Worm (Caenorhabditis elegans): Measurements from ENCODE around the gene rme-6.

Gene rme-6

DNA sequence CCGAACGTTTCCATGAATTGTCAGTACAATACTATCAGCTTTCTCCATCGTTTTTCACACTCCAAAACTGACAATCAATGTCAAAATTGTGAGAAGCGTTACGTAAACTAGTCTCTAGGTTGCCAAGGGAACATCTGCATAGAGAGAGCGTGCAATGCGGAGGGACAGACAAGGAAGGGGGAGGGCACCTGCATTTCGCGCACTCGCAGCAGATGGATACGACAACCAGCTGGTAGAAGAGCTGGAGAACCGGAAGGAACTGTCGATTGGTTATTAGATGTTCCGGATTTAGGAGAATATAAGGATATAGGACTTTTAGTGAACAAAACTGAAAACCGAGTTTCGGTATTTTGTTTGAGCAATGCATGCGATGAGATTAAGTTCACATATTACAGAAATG lies 28.0 kb upstream of the rme-6 start, which contains the start of gene mksr-1:
mksr-1 (minus strand) TSS at position 144 of the 400 bp plus-strand sequence.
- 0 out of 2 replicates have a peak, but pooled peaks have one; percentile 12 for TF ChIP-seq zfh-2 (GFP tag; conservative IDR thresholded peaks at IDR 0.05)
- TF ChIP-seq lin-26 (GFP tag; IDR thresholded peaks at IDR 0.05): no peak
- TF ChIP-seq egrh-3 (GFP tag; IDR thresholded peaks at IDR 0.05): 0 out of 2 replicates have a peak, but pooled peaks have one; percentile 16

DNA sequence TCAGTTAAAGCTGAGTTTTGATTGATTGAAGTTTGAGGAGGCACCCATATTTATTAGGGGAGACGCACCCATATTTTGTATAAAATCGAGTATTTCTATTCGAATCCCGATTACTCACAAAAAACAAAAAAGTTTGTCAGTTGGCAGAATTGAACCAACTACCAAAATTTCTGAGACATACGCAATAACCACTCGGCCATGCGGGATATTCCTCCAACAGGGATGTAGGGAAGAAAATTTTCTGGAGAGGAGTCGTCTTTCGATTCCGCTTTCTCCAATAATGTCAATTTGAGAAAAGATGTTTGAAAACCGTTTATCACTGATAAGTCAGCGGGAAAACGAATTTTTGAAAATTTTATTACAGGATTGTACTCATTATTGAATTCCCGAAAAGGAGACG lies 26.4 kb upstream of the rme-6 start:
- 0 out of 2 replicates have a peak, but pooled peaks have one; percentile 27 for TF ChIP-seq ztf-25 (GFP tag; IDR thresholded peaks at IDR 0.05)
- TF ChIP-seq rcor-1 (GFP tag; IDR thresholded peaks at IDR 0.05): peak; percentile 44; the same call in 1 of the 2 replicates
- TF ChIP-seq B0261.1 (tag; optimal IDR thresholded peaks at IDR 0.05): peak; percentile 55
- peak; percentile 68; the same call in 1 of the 2 replicates for TF ChIP-seq Y56A3A.18 (GFP tag; IDR thresholded peaks at IDR 0.05)
- TF ChIP-seq dox-1 (GFP tag; IDR thresholded peaks at IDR 0.05): peak; percentile 66
- TF ChIP-seq nfyb-1 (GFP tag; IDR thresholded peaks at IDR 0.05): peak; percentile 45; the same call in 1 of the 2 replicates
- TF ChIP-seq lin-26 (GFP tag; IDR thresholded peaks at IDR 0.05): peak; percentile 71
- peak; percentile 80 for TF ChIP-seq tbp1 (GFP tag; optimal IDR thresholded peaks at IDR 0.05)
- peak; percentile 31 for TF ChIP-seq rpc-1 (optimal IDR thresholded peaks at IDR 0.05)
- TF ChIP-seq rpc-1 (tag; optimal IDR thresholded peaks at IDR 0.05): peak; percentile 58
- peak; percentile 61; the same call in 1 of the 2 replicates for TF ChIP-seq hmg-1.2 (GFP tag; IDR thresholded peaks at IDR 0.05)

DNA sequence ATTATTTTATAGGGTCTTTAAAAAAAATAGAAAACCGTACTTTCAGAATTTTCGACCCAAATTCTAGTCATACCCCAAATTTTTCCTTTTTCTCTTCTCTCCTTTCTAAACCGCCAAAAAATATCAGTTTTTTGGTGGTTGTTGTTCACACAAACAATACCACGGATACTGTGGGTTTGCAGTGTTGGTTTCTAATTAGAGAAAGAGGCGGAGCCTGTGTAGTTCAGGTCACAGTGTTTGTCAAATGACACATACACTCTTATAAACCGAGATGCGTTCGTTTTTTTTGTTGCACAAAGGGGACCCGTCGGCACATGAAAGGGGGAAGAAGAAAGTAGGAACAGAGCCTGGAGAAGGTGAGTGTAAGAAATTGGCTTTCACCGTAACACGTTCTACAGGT lies 24.8 kb upstream of the rme-6 start, which contains the start of gene lim-6:
lim-6 (plus strand) TSS at position 301 of the 400 bp plus-strand sequence.
- no peak for TF ChIP-seq bed-1 (GFP tag; IDR thresholded peaks at IDR 0.05)
- TF ChIP-seq lin-40 (tag; optimal IDR thresholded peaks at IDR 0.05): no peak
- no peak for TF ChIP-seq him-1 (tag; optimal IDR thresholded peaks at IDR 0.05)
- TF ChIP-seq lin-26 (GFP tag; IDR thresholded peaks at IDR 0.05): no peak
- TF ChIP-seq sea-2 (GFP tag; IDR thresholded peaks at IDR 0.05): no peak
- no peak for TF ChIP-seq pbrm-1 (GFP tag; IDR thresholded peaks at IDR 0.05)
- no peak for TF ChIP-seq T26A5.8 (tag; optimal IDR thresholded peaks at IDR 0.05)
- TF ChIP-seq lin-35 (GFP tag; optimal IDR thresholded peaks at IDR 0.05): no peak
- no peak for TF ChIP-seq ceh-58 (GFP tag; IDR thresholded peaks at IDR 0.05)
- TF ChIP-seq B0035.1 (tag; optimal IDR thresholded peaks at IDR 0.05): no peak
- no peak for TF ChIP-seq hmg-1.2 (GFP tag; IDR thresholded peaks at IDR 0.05)
- TF ChIP-seq let-526 (GFP tag; IDR thresholded peaks at IDR 0.05): no peak
- TF ChIP-seq nhr-120 (GFP tag; IDR thresholded peaks at IDR 0.05): no peak

DNA sequence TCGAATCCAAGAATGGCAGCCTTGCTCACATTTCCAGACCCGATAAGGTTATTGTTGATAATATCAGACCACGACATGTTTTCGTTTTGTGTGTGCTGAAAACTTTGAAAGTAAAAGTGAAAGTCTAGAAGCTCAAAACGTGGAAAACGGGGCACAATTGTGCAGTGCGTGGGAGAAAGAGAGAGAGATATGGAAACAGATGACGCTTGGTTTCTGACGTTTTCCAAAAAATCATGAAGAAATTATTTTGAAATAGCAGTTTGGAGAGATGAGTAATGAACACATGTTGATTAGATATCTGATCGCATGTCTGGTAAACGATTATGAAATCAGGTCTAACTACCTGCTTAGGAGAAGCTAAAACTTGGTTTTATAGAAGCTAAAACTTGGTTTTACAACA lies 16.4 kb upstream of the rme-6 start, which contains the start of gene pfn-3:
pfn-3 (minus strand) TSS at position 101 of the 400 bp plus-strand sequence.
- TF ChIP-seq cebp-1 (GFP tag; IDR thresholded peaks at IDR 0.05) (no peak), cebp-1 (tag; optimal IDR thresholded peaks at IDR 0.05) (peak; percentile 41), F22D6.2 (tag; optimal IDR thresholded peaks at IDR 0.05) (no peak)

DNA sequence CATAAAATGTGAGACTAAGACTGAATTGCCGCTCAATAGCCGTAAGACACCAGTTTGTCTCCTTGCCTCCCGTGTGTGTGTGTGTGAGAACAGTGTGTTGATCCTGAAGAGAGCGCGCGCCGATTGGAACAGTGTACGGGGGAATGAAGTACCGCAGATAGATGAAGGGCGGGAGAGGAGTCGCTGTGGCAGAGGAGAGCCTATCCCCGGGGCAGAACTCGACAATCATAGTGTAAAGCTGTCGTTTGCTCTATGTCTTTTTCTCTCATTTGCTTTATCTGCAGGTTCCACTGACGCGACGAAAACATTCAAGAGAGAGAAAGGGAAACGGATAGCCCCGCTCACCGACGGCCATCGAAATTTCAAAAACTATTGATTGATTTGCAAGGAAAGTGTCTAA lies 15.0 kb upstream of the rme-6 start:
- no peak for TF ChIP-seq xnd-1 (tag; optimal IDR thresholded peaks at IDR 0.05)
- TF ChIP-seq F57C9.4 (tag; optimal IDR thresholded peaks at IDR 0.05): no peak
- TF ChIP-seq hsf-1 (GFP tag; IDR thresholded peaks at IDR 0.05): no peak
- TF ChIP-seq B0336.3 (GFP tag; IDR thresholded peaks at IDR 0.05): no peak
- no peak for TF ChIP-seq ztf-22 (GFP tag; optimal IDR thresholded peaks at IDR 0.05)
- peak; percentile 59 for TF ChIP-seq zfh-2 (GFP tag; conservative IDR thresholded peaks at IDR 0.05)
- TF ChIP-seq mcd-1 (GFP tag; IDR thresholded peaks at IDR 0.05): no peak
